Fruit fly (Drosophila melanogaster): ENCODE results near the gene Or67a.

Gene Or67a

dm6 chr3L:9555004-9555403, 26.1 kb downstream of the Or67a start:
- TF ChIP-seq noc (tag; optimal IDR thresholded peaks at IDR 0.05) = no peak

dm6 chr3L:9556666-9557065, 27.8 kb downstream of the Or67a start:
- no peak for TF ChIP-seq noc (tag; optimal IDR thresholded peaks at IDR 0.05)

dm6 chr3L:9559040-9559439, 30.2 kb downstream of the Or67a start:
- no peak for TF ChIP-seq noc (tag; optimal IDR thresholded peaks at IDR 0.05)

dm6 chr3L:9566849-9567248, 38.0 kb downstream of the Or67a start:
- TF ChIP-seq noc (tag; optimal IDR thresholded peaks at IDR 0.05) = no peak

- no peak for TF ChIP-seq noc (tag; optimal IDR thresholded peaks at IDR 0.05)
Measured at dm6 chr3L:9567748-9568147, 38.9 kb downstream of the Or67a start.

dm6 chr3L:9569194-9569593, 40.3 kb downstream of the Or67a start:
- TF ChIP-seq noc (tag; optimal IDR thresholded peaks at IDR 0.05) = no peak

- TF ChIP-seq noc (tag; optimal IDR thresholded peaks at IDR 0.05) = no peak
Measured at dm6 chr3L:9569849-9570248, 41.0 kb downstream of the Or67a start.

dm6 chr3L:9571629-9572028, 42.8 kb downstream of the Or67a start:
- TF ChIP-seq noc (tag; optimal IDR thresholded peaks at IDR 0.05) = no peak

All from whole organism, larva.